Fruit fly (Drosophila melanogaster) whole organism, wandering third instar larva: ENCODE data around the gene CG33299.
A peak's percentile ranks its signal among the peaks of the same experiment; 100 is the strongest.

Source experiments
- CG32264 ChIP-seq: fragments of 200-800 bp; sonication (Bioruptor generic); optimal IDR thresholded peaks from 2 replicates; lab custom pipeline; 2016; ENCODE audit warnings: missing biosample characterization, missing genetic modification characterization
- CG9705 ChIP-seq: fragments of 200-800 bp; sonication (Bioruptor generic); optimal IDR thresholded peaks from 2 replicates; lab custom pipeline; 2018; ENCODE audit warnings: missing biosample characterization, mild to moderate bottlenecking, missing genetic modification characterization
- CrebA ChIP-seq: fragments of 200-800 bp; sonication (Bioruptor generic); optimal IDR thresholded peaks from 2 replicates; lab custom pipeline; 2016; ENCODE audit warnings: missing biosample characterization, mild to moderate bottlenecking, missing genetic modification characterization, borderline replicate concordance
- Dfd ChIP-seq: fragments of >200 bp; optimal IDR thresholded peaks from 2 replicates; lab custom pipeline; 2017; ENCODE audit warnings: missing biosample characterization, missing genetic modification characterization
- Dif ChIP-seq: fragments of 200-275, 200-300 bp; sonication (Bioruptor generic); optimal IDR thresholded peaks from 2 replicates; lab custom pipeline; 2018; ENCODE audit warnings: missing biosample characterization, missing genetic modification characterization; ENCODE audit not compliant: partially characterized antibody
- GATAd ChIP-seq: sonication (Bioruptor generic); optimal IDR thresholded peaks from 2 replicates; lab custom pipeline; 2016; ENCODE audit warnings: missing biosample characterization, missing genetic modification characterization
- HLH106 ChIP-seq: fragments of 200-800 bp; optimal IDR thresholded peaks from 3 replicates; lab custom pipeline; 2019; ENCODE audit warnings: missing biosample characterization, mild to moderate bottlenecking, missing genetic modification characterization, moderate library complexity
- Hr78 ChIP-seq: fragments of >200 bp; optimal IDR thresholded peaks from 2 replicates; lab custom pipeline; 2017; ENCODE audit warnings: missing biosample characterization, missing genetic modification characterization
- Hr83 ChIP-seq: fragments of 200-300 bp; sonication (Bioruptor generic); optimal IDR thresholded peaks from 2 replicates; lab custom pipeline; 2016; ENCODE audit warnings: missing biosample characterization, mild to moderate bottlenecking, missing genetic modification characterization, moderate library complexity; ENCODE audit not compliant: poor library complexity, severe bottlenecking
- Jra ChIP-seq: sonication (Bioruptor generic); optimal IDR thresholded peaks from 2 replicates; lab custom pipeline; 2016; ENCODE audit warnings: missing biosample characterization, missing genetic modification characterization
- Myc ChIP-seq: fragments of >200 bp; optimal IDR thresholded peaks from 2 replicates; lab custom pipeline; 2017
- Rel ChIP-seq, 2 experiments: fragments of 200-800 bp; sonication (Bioruptor generic) in 1 of 2; optimal IDR thresholded peaks; 2 replicates in 1 of 2; 3 replicates in 1 of 2; lab custom pipeline; 2016 to 2019; ENCODE audit warnings: mild to moderate bottlenecking in 2 of 2, missing biosample characterization in 2 of 2, missing genetic modification characterization in 2 of 2, moderate library complexity in 1 of 2
- Vsx2 ChIP-seq: fragments of 200-300, 225-300 bp; sonication (Bioruptor generic); optimal IDR thresholded peaks from 2 replicates; lab custom pipeline; 2018; ENCODE audit warnings: missing biosample characterization, missing genetic modification characterization; ENCODE audit not compliant: partially characterized antibody
- br ChIP-seq: fragments of 200-800 bp; sonication (Bioruptor generic); optimal IDR thresholded peaks from 2 replicates; lab custom pipeline; 2016; ENCODE audit warnings: missing biosample characterization, missing genetic modification characterization
- brk ChIP-seq: fragments of 200-800 bp; sonication (Bioruptor generic); optimal IDR thresholded peaks from 2 replicates; lab custom pipeline; 2016; ENCODE audit warnings: missing biosample characterization, mild to moderate bottlenecking, missing genetic modification characterization
- dl ChIP-seq, 2 experiments: fragments of 175-275, 200-275 bp in 1 of 2; fragments of 200-275 bp in 1 of 2; sonication (Bioruptor generic); optimal IDR thresholded peaks; lab custom pipeline; 2018; ENCODE audit warnings: mild to moderate bottlenecking in 2 of 2, missing biosample characterization in 2 of 2, missing genetic modification characterization in 2 of 2, moderate library complexity in 2 of 2; ENCODE audit not compliant: partially characterized antibody in 2 of 2, insufficient read depth in 1 of 2
- dmrt93B ChIP-seq: fragments of 200-800 bp; sonication (Bioruptor generic); optimal IDR thresholded peaks from 2 replicates; lab custom pipeline; 2018; ENCODE audit warnings: missing biosample characterization, mild to moderate bottlenecking, missing genetic modification characterization
- dsf ChIP-seq: sonication (Bioruptor generic); optimal IDR thresholded peaks from 2 replicates; lab custom pipeline; 2016; ENCODE audit warnings: missing biosample characterization, missing genetic modification characterization, borderline replicate concordance
- ey ChIP-seq: fragments of 200-800 bp; sonication (Bioruptor generic); optimal IDR thresholded peaks from 2 replicates; lab custom pipeline; 2016; ENCODE audit warnings: missing biosample characterization, missing genetic modification characterization
- foxo ChIP-seq, 2 experiments: fragments of 200-800 bp; sonication (Bioruptor generic); optimal IDR thresholded peaks; 2 replicates in 1 of 2; 3 replicates in 1 of 2; lab custom pipeline; 2016 to 2017; ENCODE audit warnings: missing biosample characterization in 2 of 2, missing genetic modification characterization in 2 of 2
- fru ChIP-seq: fragments of 200-800 bp; sonication (Bioruptor generic); optimal IDR thresholded peaks from 3 replicates; lab custom pipeline; 2016; ENCODE audit warnings: missing biosample characterization, mild to moderate bottlenecking, missing genetic modification characterization
- jim ChIP-seq: fragments of 175-275, 200-325 bp; sonication (Bioruptor generic); optimal IDR thresholded peaks from 2 replicates; lab custom pipeline; 2016; ENCODE audit warnings: missing biosample characterization, mild to moderate bottlenecking, missing genetic modification characterization
- lola ChIP-seq: fragments of >200 bp; optimal IDR thresholded peaks from 2 replicates; lab custom pipeline; 2017; ENCODE audit warnings: missing biosample characterization, missing genetic modification characterization
- pan ChIP-seq: fragments of >200 bp; optimal IDR thresholded peaks from 2 replicates; lab custom pipeline; 2017
- rgr ChIP-seq: fragments of 200-800 bp; sonication (Bioruptor generic); optimal IDR thresholded peaks from 3 replicates; lab custom pipeline; 2016; ENCODE audit warnings: missing biosample characterization, mild to moderate bottlenecking, missing genetic modification characterization
- sage ChIP-seq: fragments of 200-800 bp; sonication (Bioruptor generic); optimal IDR thresholded peaks from 2 replicates; lab custom pipeline; 2016; ENCODE audit warnings: missing biosample characterization, mild to moderate bottlenecking, missing genetic modification characterization
- sv ChIP-seq: fragments of 200-800 bp; sonication (Bioruptor generic); optimal IDR thresholded peaks from 3 replicates; lab custom pipeline; 2016; ENCODE audit warnings: missing biosample characterization, missing genetic modification characterization
- tai ChIP-seq: sonication (Bioruptor generic); optimal IDR thresholded peaks from 2 replicates; lab custom pipeline; 2016; ENCODE audit warnings: missing biosample characterization, missing genetic modification characterization
- usp ChIP-seq: fragments of >200 bp; optimal IDR thresholded peaks from 2 replicates; lab custom pipeline; 2017; ENCODE audit warnings: missing biosample characterization, missing genetic modification characterization
- woc ChIP-seq: sonication (Bioruptor generic); optimal IDR thresholded peaks from 2 replicates; lab custom pipeline; 2016; ENCODE audit warnings: missing biosample characterization, mild to moderate bottlenecking, missing genetic modification characterization

The CG33299 gene

DNA sequence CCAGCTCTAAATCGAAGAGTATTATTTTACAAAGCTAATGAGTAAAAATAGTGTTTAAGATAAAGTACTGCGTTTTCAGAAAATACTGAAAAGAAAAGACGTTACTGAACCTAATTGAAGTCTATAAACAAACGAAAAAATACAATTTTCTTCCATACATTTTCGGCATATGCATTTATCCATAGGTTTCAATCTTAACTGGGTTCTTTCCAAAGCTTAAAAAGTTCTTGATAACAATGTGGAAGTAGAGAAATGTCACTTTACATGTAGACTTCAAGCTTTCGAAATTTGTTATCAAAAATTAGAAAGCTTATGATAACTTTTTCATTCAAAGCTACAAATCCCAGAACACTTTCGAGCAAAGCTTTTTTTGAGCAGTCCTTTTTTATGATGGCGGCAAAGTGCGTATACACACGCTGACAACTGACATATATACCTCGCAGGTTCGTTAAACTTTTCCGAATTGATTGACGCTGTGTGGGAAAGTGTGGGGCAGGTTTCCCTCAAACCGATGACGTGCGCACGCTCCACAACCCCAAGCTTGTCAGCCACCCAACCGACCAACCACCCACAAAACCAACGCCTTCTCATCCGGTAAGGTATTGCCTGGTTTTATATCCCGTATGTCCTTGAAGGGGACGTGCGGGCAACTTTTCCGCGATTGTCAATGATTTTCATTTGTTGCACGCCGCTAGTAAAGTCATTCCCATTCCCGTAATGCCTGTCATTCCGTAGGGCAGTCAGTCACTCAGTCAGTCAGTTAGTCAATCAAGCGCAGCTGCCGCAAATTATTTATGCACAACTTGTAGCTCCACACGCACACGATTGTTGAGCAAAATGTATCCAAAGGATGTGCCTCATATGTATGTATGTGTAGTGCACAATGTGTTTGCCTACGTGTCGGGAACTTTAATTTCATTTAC lies 1.1 kb downstream of the CG33299 start:
- TF ChIP-seq sage (GFP tag; lab: Kevin White, UChicago) (no peak), GATAd (no peak), Myc (lab: Kevin White, UChicago) (no peak), Rel (GFP tag; optimal IDR thresholded peaks at IDR 0.05; lab: Kevin White, UChicago) (no peak), Rel (tag; optimal IDR thresholded peaks at IDR 0.05; lab: Kevin White, UChicago) (no peak), Dfd (no peak), foxo (GFP tag; optimal IDR thresholded peaks at IDR 0.05; lab: Kevin White, UChicago) (no peak), ey (GFP tag; lab: Kevin White, UChicago) (no peak), Jra (GFP tag; lab: Kevin White, UChicago) (no peak), tai (no peak), HLH106 (tag; lab: Kevin White, UChicago) (no peak), woc (GFP tag; lab: Kevin White, UChicago) (no peak), CG32264 (no peak), Hr83 (no peak), CG9705 (GFP tag; lab: Kevin White, UChicago) (no peak)

DNA sequence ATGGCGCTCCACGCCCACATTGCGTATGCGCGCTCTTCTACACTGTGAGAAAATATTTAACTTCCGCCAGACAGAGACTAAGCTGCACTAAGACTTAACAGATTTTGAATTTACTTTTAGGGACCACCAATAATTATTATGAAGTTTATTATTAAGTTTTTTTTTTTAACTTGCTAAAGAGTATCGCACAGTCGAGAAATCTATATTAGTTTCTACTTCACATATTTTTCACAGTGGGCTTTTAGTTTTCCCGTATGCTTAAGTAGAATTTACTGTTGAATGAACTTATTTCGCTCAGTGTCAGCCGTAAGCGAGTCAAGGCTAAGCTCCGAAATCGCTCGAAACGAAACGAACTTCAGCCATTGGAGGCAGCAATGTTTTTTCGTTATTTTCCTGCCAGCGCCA lies 4.1 kb downstream of the CG33299 start:
- TF ChIP-seq HLH106 (tag; lab: Kevin White, UChicago) (peak; percentile 14), sv (GFP tag; lab: Kevin White, UChicago) (peak; percentile 25), foxo (GFP tag; optimal IDR thresholded peaks at IDR 0.05; lab: Kevin White, UChicago) (no peak)

DNA sequence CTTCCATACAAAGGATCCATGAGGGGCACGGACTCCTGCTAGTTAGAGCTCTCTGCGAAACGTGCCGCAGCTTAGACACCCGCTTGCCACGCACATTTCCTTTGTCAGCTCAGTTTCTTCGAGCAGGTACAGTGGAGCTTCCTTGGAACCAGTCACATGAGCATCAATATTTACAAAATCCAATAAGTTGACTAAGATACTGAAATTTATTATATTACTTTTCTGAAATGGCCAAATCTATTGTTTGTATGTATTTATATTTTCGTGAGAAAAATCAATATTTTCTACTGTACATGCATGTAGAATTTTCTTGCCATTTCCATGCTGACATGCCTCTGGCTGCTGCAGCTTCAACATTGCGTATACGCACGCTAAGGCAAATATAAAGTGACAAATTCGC lies 6.6 kb downstream of the CG33299 start:
- TF ChIP-seq brk (GFP tag; lab: Kevin White, UChicago): no peak

DNA sequence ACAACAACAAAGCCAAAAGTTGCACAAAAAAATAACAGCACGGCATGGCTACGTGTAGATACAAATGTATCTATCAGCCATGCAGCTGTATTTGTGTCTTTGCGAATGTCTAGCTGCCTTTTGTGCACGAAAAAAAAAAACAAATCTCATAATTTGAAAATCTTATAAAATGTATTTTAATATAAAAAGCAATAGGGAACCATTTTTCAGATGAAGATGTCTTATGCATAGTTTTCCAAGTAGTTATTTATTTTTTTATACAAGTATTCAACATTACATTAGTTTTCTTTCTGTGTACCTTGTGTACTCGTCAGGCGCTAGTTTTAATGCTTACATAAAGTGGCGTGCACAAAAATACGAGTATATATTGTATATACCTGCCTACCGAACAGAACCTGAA lies 13.0 kb downstream of the CG33299 start:
- no peak for TF ChIP-seq lola (GFP tag; lab: Kevin White, UChicago)
- no peak for TF ChIP-seq Vsx2 (GFP tag; lab: Kevin White, UChicago)
- no peak for TF ChIP-seq usp (GFP tag; lab: Kevin White, UChicago)
- no peak for TF ChIP-seq fru (GFP tag; lab: Kevin White, UChicago)
- TF ChIP-seq tai: no peak
- no peak for TF ChIP-seq Dif (GFP tag; lab: Kevin White, UChicago)

DNA sequence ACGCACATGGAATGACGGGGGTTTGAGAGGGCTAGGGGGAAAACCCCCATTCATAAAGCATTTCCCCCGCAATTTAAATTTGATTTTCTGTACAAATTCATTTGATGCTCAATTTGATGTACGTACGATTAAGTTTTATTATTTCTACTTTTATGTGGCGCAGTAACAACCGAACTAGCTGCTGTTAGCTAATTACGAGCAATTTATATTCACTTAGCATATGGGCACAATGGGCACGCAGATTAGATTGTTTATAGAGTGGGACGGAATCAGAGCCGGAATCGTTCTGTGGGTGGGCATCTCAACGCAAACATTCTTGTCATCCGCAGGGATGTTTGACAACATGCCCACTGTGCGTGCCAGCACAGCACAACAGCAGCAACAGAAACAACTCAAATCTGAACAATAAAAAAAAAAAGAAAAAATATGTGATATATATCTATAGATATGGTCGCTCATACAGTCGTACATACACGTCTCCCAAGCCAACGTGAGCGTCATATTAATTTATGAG lies 14.6 kb downstream of the CG33299 start:
- no peak for TF ChIP-seq rgr (GFP tag; lab: Kevin White, UChicago)
- TF ChIP-seq Rel (GFP tag; optimal IDR thresholded peaks at IDR 0.05; lab: Kevin White, UChicago): no peak
- TF ChIP-seq Rel (tag; optimal IDR thresholded peaks at IDR 0.05; lab: Kevin White, UChicago): peak; percentile 33
- no peak for TF ChIP-seq dsf
- no peak for TF ChIP-seq fru (GFP tag; lab: Kevin White, UChicago)
- no peak for TF ChIP-seq Myc (lab: Kevin White, UChicago)
- peak; percentile 21 for TF ChIP-seq jim (GFP tag; lab: Kevin White, UChicago)
- TF ChIP-seq CrebA: no peak
- no peak for TF ChIP-seq Hr78 (GFP tag; lab: Kevin White, UChicago)
- no peak for TF ChIP-seq brk (GFP tag; lab: Kevin White, UChicago)
- no peak for TF ChIP-seq Jra (GFP tag; lab: Kevin White, UChicago)
- no peak for TF ChIP-seq Dif (GFP tag; lab: Kevin White, UChicago)
- TF ChIP-seq pan (lab: Kevin White, UChicago): no peak
- no peak for TF ChIP-seq dmrt93B
- no peak for TF ChIP-seq Vsx2 (GFP tag; lab: Kevin White, UChicago)
- no peak for TF ChIP-seq GATAd
- no peak for TF ChIP-seq br (GFP tag; lab: Kevin White, UChicago)
- no peak for TF ChIP-seq dl (GFP tag; optimal IDR thresholded peaks at IDR 0.05; lab: Kevin White, UChicago; ENCODE audit: insufficient read depth in 1 of 2, partially characterized antibody in 2 of 2)
- TF ChIP-seq sage (GFP tag; lab: Kevin White, UChicago): peak; percentile 11
